Worm (Caenorhabditis elegans) whole organism, L3 larva: ENCODE measurements around the gene glb-10.

Experiments
- ama-1 ChIP-seq: fragments of 150-350 bp; optimal IDR thresholded peaks from 2 replicates; lab custom pipeline; 2018
- ceh-16 ChIP-seq: sonication (generic microtip); optimal IDR thresholded peaks from 2 replicates; lab custom pipeline; 2017; ENCODE audit warnings: missing biosample characterization, missing genetic modification characterization
- ceh-28 ChIP-seq: fragments of 150-350 bp; optimal IDR thresholded peaks from 2 replicates; lab custom pipeline; 2014; ENCODE audit warnings: missing biosample characterization, missing genetic modification reagents, missing genetic modification characterization
- ceh-82 ChIP-seq: fragments of 150-350 bp; optimal IDR thresholded peaks from 2 replicates; lab custom pipeline; 2014; ENCODE audit warnings: missing biosample characterization, missing genetic modification characterization
- egl-27 ChIP-seq: sonication (generic microtip); optimal IDR thresholded peaks from 4 replicates; lab custom pipeline; 2017; ENCODE audit warnings: missing biosample characterization, missing genetic modification reagents, missing genetic modification characterization
- elt-2 ChIP-seq: sonication (generic microtip); optimal IDR thresholded peaks from 2 replicates; lab custom pipeline; 2016; ENCODE audit warnings: missing genetic modification reagents, mild to moderate bottlenecking, missing genetic modification characterization, missing compliant biosample characterization
- fos-1 ChIP-seq: fragments of 150-350 bp; optimal IDR thresholded peaks from 2 replicates; lab custom pipeline; 2014; ENCODE audit warnings: missing biosample characterization, missing genetic modification characterization
- lin-39 ChIP-seq: fragments of 150-350 bp; optimal IDR thresholded peaks from 2 replicates; lab custom pipeline; 2018; ENCODE audit warnings: missing biosample characterization, missing genetic modification reagents, missing genetic modification characterization
- lsy-12 ChIP-seq: sonication (generic microtip); optimal IDR thresholded peaks from 2 replicates; lab custom pipeline; 2016; ENCODE audit warnings: mild to moderate bottlenecking, missing genetic modification characterization, missing compliant biosample characterization
- mdl-1 ChIP-seq: fragments of 150-350 bp; optimal IDR thresholded peaks from 2 replicates; lab custom pipeline; 2014; ENCODE audit warnings: missing biosample characterization, missing genetic modification characterization
- mml-1 ChIP-seq: fragments of 150-350 bp; sonication (generic microtip); optimal IDR thresholded peaks from 3 replicates; lab custom pipeline; 2014; ENCODE audit warnings: missing biosample characterization, missing genetic modification characterization
- nhr-11 ChIP-seq: fragments of 150-350 bp; optimal IDR thresholded peaks from 2 replicates; lab custom pipeline; 2014; ENCODE audit warnings: missing biosample characterization, missing genetic modification characterization
- nhr-23 ChIP-seq: fragments of 150-350 bp; optimal IDR thresholded peaks from 2 replicates; lab custom pipeline; 2014; ENCODE audit warnings: missing biosample characterization, missing genetic modification reagents, missing genetic modification characterization
- nhr-28 ChIP-seq: fragments of 150-350 bp; optimal IDR thresholded peaks from 2 replicates; lab custom pipeline; 2014; ENCODE audit warnings: missing biosample characterization, missing genetic modification characterization
- nhr-67 ChIP-seq: fragments of 150-350 bp; optimal IDR thresholded peaks from 2 replicates; lab custom pipeline; 2014; ENCODE audit warnings: missing biosample characterization, missing genetic modification characterization
- pha-4 ChIP-seq: fragments of 150-350 bp; optimal IDR thresholded peaks from 2 replicates; lab custom pipeline; 2014; ENCODE audit warnings: missing biosample characterization, missing genetic modification reagents, missing genetic modification characterization
- pqm-1 ChIP-seq: fragments of 150-350 bp; optimal IDR thresholded peaks from 2 replicates; lab custom pipeline; 2017; ENCODE audit warnings: missing biosample characterization, missing genetic modification characterization, inconsistent platforms
- sea-2 ChIP-seq: fragments of 150-350 bp; sonication (generic microtip); optimal IDR thresholded peaks from 4 replicates; lab custom pipeline; 2014; ENCODE audit warnings: missing biosample characterization, missing genetic modification reagents, missing genetic modification characterization
- skn-1 ChIP-seq: fragments of 150-350 bp; optimal IDR thresholded peaks from 2 replicates; lab custom pipeline; 2014; ENCODE audit warnings: missing biosample characterization, missing genetic modification characterization
- snpc-4 ChIP-seq: fragments of 150-350 bp; optimal IDR thresholded peaks from 2 replicates; lab custom pipeline; 2014; ENCODE audit warnings: missing biosample characterization, missing genetic modification characterization
- unc-39 ChIP-seq: sonication (generic microtip); optimal IDR thresholded peaks from 4 replicates; lab custom pipeline; 2017; ENCODE audit warnings: missing biosample characterization, missing genetic modification characterization
- zag-1 ChIP-seq: fragments of 150-350 bp; optimal IDR thresholded peaks from 2 replicates; lab custom pipeline; 2014; ENCODE audit warnings: missing biosample characterization, missing genetic modification characterization
- ztf-4 ChIP-seq: fragments of 150-350 bp; optimal IDR thresholded peaks from 2 replicates; lab custom pipeline; 2014; ENCODE audit warnings: missing biosample characterization, missing genetic modification characterization

The glb-10 gene

DNA sequence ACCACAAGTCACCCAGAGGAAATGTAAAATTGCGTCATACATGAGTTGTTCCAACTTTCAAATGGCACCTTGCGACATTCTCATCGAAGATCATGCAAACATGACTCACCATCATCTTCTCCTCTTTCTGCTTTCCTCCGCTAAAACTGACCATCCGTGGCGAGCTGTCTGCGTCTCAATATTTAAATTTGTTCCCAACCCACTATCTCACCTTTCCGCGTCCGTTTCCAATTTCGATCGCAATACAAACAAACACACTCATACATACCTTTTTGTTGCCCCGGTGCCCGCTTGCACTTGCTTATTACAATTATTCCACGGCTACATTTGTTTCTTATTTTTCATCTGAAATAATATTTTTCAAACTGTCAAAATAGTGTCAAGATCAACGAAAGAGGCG lies 48.4 kb downstream of the glb-10 start, which contains the start of gene nmgp-1:
nmgp-1 (plus strand) TSS at position 174 of the 400 bp plus-strand sequence.
- TF ChIP-seq nhr-28 (tag; lab: Kevin White, UChicago), result no peak
- no peak for TF ChIP-seq nhr-67
- peak; percentile 54 for TF ChIP-seq pha-4 (tag; lab: Kevin White, UChicago)
- TF ChIP-seq unc-39 (tag; lab: Kevin White, UChicago), result no peak
- TF ChIP-seq ama-1, result no peak
- TF ChIP-seq, all 47 proteins: peak for 1

DNA sequence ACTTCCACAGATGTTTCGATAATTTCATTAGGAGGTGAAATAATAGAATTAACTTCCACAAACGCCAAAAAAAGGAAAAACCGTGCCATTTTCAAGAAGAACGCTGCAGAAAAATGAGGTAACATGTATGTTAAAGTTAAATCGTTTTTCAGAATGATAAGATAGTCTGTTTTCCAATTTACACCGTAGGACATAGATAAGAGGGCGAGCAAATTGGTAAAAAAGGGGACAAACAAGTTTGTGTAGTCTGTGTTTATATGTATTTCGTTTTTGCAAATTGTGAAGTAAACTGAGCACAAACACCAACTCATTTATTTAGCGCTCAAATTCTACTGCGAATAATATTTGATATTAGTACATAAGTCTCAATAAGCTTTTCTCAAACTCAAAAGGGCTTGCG lies 49.2 kb downstream of the glb-10 start, which contains the start of gene F13H8.11:
F13H8.11 (minus strand) TSS at position 155 of the 400 bp plus-strand sequence.
- no peak for TF ChIP-seq ceh-16
- TF ChIP-seq mdl-1 (tag; lab: Kevin White, UChicago), result no peak
- peak; percentile 28 for TF ChIP-seq pha-4 (tag; lab: Kevin White, UChicago)
- TF ChIP-seq sea-2 (GFP tag; lab: Kevin White, UChicago), result no peak
- TF ChIP-seq egl-27 (tag; lab: Kevin White, UChicago), result no peak
- no peak for TF ChIP-seq snpc-4 (tag; lab: Kevin White, UChicago)
- TF ChIP-seq ceh-28 (tag; lab: Kevin White, UChicago), result no peak
- TF ChIP-seq zag-1 (tag; lab: Kevin White, UChicago), result no peak
- no peak for TF ChIP-seq nhr-23 (tag; lab: Kevin White, UChicago)
- no peak for TF ChIP-seq nhr-11 (tag; lab: Kevin White, UChicago)
- no peak for TF ChIP-seq lsy-12
- peak; percentile 36 for TF ChIP-seq pqm-1 (tag; lab: Kevin White, UChicago)
- no peak for TF ChIP-seq nhr-28 (tag; lab: Kevin White, UChicago)
- no peak for TF ChIP-seq mml-1
- peak; percentile 57 for TF ChIP-seq elt-2 (tag; lab: Kevin White, UChicago)
- TF ChIP-seq lin-39, result no peak
- no peak for TF ChIP-seq fos-1
- no peak for TF ChIP-seq ceh-82 (tag; lab: Kevin White, UChicago)
- no peak for TF ChIP-seq skn-1 (tag; lab: Kevin White, UChicago)
- no peak for TF ChIP-seq ztf-4 (tag; lab: Kevin White, UChicago)
